Fruit fly (Drosophila melanogaster): ENCODE measurements around the gene CG33230.

DNA sequence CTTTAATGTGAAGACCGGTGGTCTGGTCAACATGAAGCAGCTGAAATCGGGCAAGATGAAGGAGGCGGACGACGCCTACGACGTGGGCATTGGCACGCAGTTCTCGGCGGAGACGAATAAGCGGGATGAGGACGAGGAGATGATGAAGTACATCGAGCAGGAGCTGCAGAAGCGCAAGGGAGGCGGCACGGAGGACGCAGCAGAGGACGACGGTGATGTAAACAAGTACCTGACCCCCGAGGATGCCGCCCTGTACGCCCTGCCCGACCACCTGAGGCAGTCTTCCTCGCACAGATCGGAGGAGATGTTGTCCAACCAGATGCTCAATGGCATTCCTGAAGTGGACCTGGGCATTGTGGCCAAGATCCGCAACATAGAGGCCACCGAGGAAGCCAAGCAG is 47.3 kb downstream of the CG33230 start:
- TF ChIP-seq CG8478 (optimal IDR thresholded peaks at IDR 0.05): no peak
- TF ChIP-seq CTCF (optimal IDR thresholded peaks at IDR 0.05): no peak

Data from S2 (cell line).